Worm (Caenorhabditis elegans) whole organism, L2 larva: ENCODE data around the gene npr-17.

Source experiments
- R02D3.7 ChIP-seq: fragments of 150-350 bp; optimal IDR thresholded peaks from 2 replicates; lab custom pipeline; 2014; ENCODE audit warnings: missing biosample characterization, missing genetic modification characterization
- aly-2 ChIP-seq: fragments of 150-350 bp; optimal IDR thresholded peaks from 2 replicates; lab custom pipeline; 2014; ENCODE audit warnings: missing biosample characterization, missing genetic modification characterization
- ama-1 ChIP-seq: fragments of 150-350 bp; optimal IDR thresholded peaks from 2 replicates; lab custom pipeline; 2018; ENCODE audit warnings: inconsistent platforms
- ceh-82 ChIP-seq: fragments of 150-350 bp; optimal IDR thresholded peaks from 2 replicates; lab custom pipeline; 2014; ENCODE audit warnings: missing biosample characterization, missing genetic modification characterization
- egl-27 ChIP-seq: sonication (generic microtip); optimal IDR thresholded peaks from 3 replicates; lab custom pipeline; 2017; ENCODE audit warnings: missing biosample characterization, missing genetic modification reagents, missing genetic modification characterization
- lin-13 ChIP-seq: fragments of 150-350 bp; optimal IDR thresholded peaks from 2 replicates; lab custom pipeline; 2014; ENCODE audit warnings: missing biosample characterization, missing genetic modification reagents, missing genetic modification characterization
- lsy-2 ChIP-seq, 2 experiments: fragments of 150-350 bp in 1 of 2; sonication (generic microtip) in 1 of 2; optimal IDR thresholded peaks; 2 replicates each; lab custom pipeline; 2014 to 2017; ENCODE audit warnings: missing biosample characterization in 2 of 2, missing genetic modification characterization in 2 of 2
- mbf-1 ChIP-seq: sonication (generic microtip); optimal IDR thresholded peaks from 2 replicates; lab custom pipeline; 2017; ENCODE audit warnings: missing biosample characterization, missing genetic modification characterization
- nhr-237 ChIP-seq: fragments of 150-350 bp; optimal IDR thresholded peaks from 2 replicates; lab custom pipeline; 2014; ENCODE audit warnings: missing biosample characterization, missing genetic modification characterization
- nhr-77 ChIP-seq: fragments of 150-350 bp; optimal IDR thresholded peaks from 2 replicates; lab custom pipeline; 2014; ENCODE audit warnings: missing biosample characterization, missing genetic modification characterization
- unc-62 ChIP-seq: fragments of 150-350 bp; optimal IDR thresholded peaks from 2 replicates; lab custom pipeline; 2014; ENCODE audit warnings: missing biosample characterization, missing genetic modification reagents, missing genetic modification characterization

ce11 chrIII:7972061-7972460 is 24.2 kb downstream of the npr-17 start, which contains the start of gene F54H12.5:
- TF ChIP-seq lin-13, result no peak
- no peak for TF ChIP-seq ceh-82 (tag; lab: Kevin White, UChicago)
- no peak for TF ChIP-seq aly-2
- TF ChIP-seq lsy-2 (tag; optimal IDR thresholded peaks at IDR 0.05; lab: Kevin White, UChicago), result no peak
- TF ChIP-seq unc-62, result no peak
- no peak for TF ChIP-seq nhr-77 (tag; lab: Kevin White, UChicago)
- no peak for TF ChIP-seq mbf-1 (tag; lab: Kevin White, UChicago)
- no peak for TF ChIP-seq nhr-237
- TF ChIP-seq ama-1, result no peak
- TF ChIP-seq R02D3.7 (tag; lab: Kevin White, UChicago), result no peak
- TF ChIP-seq egl-27 (tag; lab: Kevin White, UChicago), result no peak
